Fruit fly (Drosophila melanogaster) whole organism, embryonic: Measurements from ENCODE around the gene CG13471.
A peak's percentile ranks its signal among the peaks of the same experiment; 100 is the strongest.

Experiments used
- Abd-B ChIP-seq: fragments of 200-800 bp; sonication (Bioruptor generic); optimal IDR thresholded peaks from 2 replicates; lab custom pipeline; 2018; ENCODE audit warnings: missing biosample characterization, mild to moderate bottlenecking, missing genetic modification characterization, moderate library complexity
- Atf6 ChIP-seq: fragments of 200-800 bp; sonication (Bioruptor generic); IDR thresholded peaks from 2 replicates; pipeline ENCODE4 v1.3.6; 2022; ENCODE audit warnings: missing biosample characterization, missing genetic modification characterization
- CG11696 ChIP-seq: fragments of 200-800 bp; sonication (Bioruptor generic); IDR thresholded peaks from 2 replicates; pipeline ENCODE4 v1.3.6; 2022; ENCODE audit warnings: missing biosample characterization, missing genetic modification characterization
- CG13775 ChIP-seq: fragments of 200-800 bp; sonication (Bioruptor generic); optimal IDR thresholded peaks from 3 replicates; lab custom pipeline; 2017; ENCODE audit warnings: missing biosample characterization, mild to moderate bottlenecking, missing genetic modification characterization
- CG14710 ChIP-seq: fragments of 200-800 bp; sonication (Bioruptor generic); optimal IDR thresholded peaks from 3 replicates; lab custom pipeline; 2019; ENCODE audit warnings: missing biosample characterization, mild to moderate bottlenecking, missing genetic modification characterization, moderate library complexity
- CG15696 ChIP-seq: fragments of 200-800 bp; sonication (Bioruptor generic); optimal IDR thresholded peaks from 2 replicates; lab custom pipeline; 2019; ENCODE audit warnings: missing biosample characterization, mild to moderate bottlenecking, missing genetic modification characterization, moderate library complexity
- CG17829 ChIP-seq: fragments of 200-800 bp; optimal IDR thresholded peaks from 2 replicates; lab custom pipeline; 2019; ENCODE audit warnings: missing biosample characterization, mild to moderate bottlenecking, missing genetic modification characterization, moderate library complexity
- CG1832 ChIP-seq: fragments of 200-800 bp; sonication (Bioruptor generic); optimal IDR thresholded peaks from 2 replicates; lab custom pipeline; 2017; ENCODE audit warnings: missing biosample characterization, mild to moderate bottlenecking, missing genetic modification characterization, inconsistent platforms
- CG18476 ChIP-seq: fragments of 200-800 bp; sonication (Bioruptor generic); optimal IDR thresholded peaks from 2 replicates; lab custom pipeline; 2016; ENCODE audit warnings: missing biosample characterization, mild to moderate bottlenecking, missing genetic modification characterization
- CG2129 ChIP-seq: fragments of 200-800 bp; sonication (Bioruptor generic); IDR thresholded peaks from 2 replicates; pipeline ENCODE4 v1.3.6; 2022; ENCODE audit warnings: missing biosample characterization, missing genetic modification characterization; ENCODE audit not compliant: partially characterized antibody
- CG2678 ChIP-seq: fragments of 200-800 bp; sonication (Bioruptor generic); optimal IDR thresholded peaks from 3 replicates; lab custom pipeline; 2019; ENCODE audit warnings: missing biosample characterization, mild to moderate bottlenecking, missing genetic modification characterization, moderate library complexity
- CG31388 ChIP-seq: fragments of 200-800 bp; sonication (Bioruptor generic); optimal IDR thresholded peaks from 2 replicates; lab custom pipeline; 2016; ENCODE audit warnings: missing biosample characterization, missing genetic modification characterization
- CG34224 ChIP-seq: fragments of 200-800 bp; sonication (Bioruptor generic); IDR thresholded peaks from 3 replicates; pipeline ENCODE4 v1.3.6; 2022; ENCODE audit warnings: missing biosample characterization, missing genetic modification characterization; ENCODE audit not compliant: partially characterized antibody
- CG3995 ChIP-seq: fragments of 200-800 bp; sonication (Bioruptor generic); optimal IDR thresholded peaks from 3 replicates; lab custom pipeline; 2016; ENCODE audit warnings: missing biosample characterization, missing genetic modification characterization
- CG6175 ChIP-seq: fragments of 200-800 bp; sonication (Bioruptor generic); IDR thresholded peaks from 3 replicates; pipeline ENCODE4 v1.3.6; 2022; ENCODE audit warnings: missing biosample characterization, missing genetic modification characterization
- CG6254 ChIP-seq: fragments of 200-800 bp; sonication (Bioruptor generic); optimal IDR thresholded peaks from 3 replicates; lab custom pipeline; 2017; ENCODE audit warnings: mild to moderate bottlenecking, missing biosample characterization, missing genetic modification reagents, missing genetic modification characterization
- CG6689 ChIP-seq: fragments of 200-800 bp; sonication (Bioruptor generic); IDR thresholded peaks from 2 replicates; pipeline ENCODE4 v1.3.6; 2022; ENCODE audit warnings: missing biosample characterization, missing genetic modification characterization
- CG7271 ChIP-seq: fragments of 200-800 bp; sonication (Bioruptor generic); optimal IDR thresholded peaks from 2 replicates; lab custom pipeline; 2018; ENCODE audit warnings: missing biosample characterization, mild to moderate bottlenecking, missing genetic modification characterization, moderate library complexity
- CG9727 ChIP-seq: fragments of 200-800 bp; sonication (Bioruptor generic); optimal IDR thresholded peaks from 3 replicates; lab custom pipeline; 2017; ENCODE audit warnings: missing biosample characterization, mild to moderate bottlenecking, missing genetic modification characterization
- D19B ChIP-seq: fragments of 200-800 bp; sonication (Bioruptor generic); optimal IDR thresholded peaks from 2 replicates; lab custom pipeline; 2017; ENCODE audit warnings: missing biosample characterization, mild to moderate bottlenecking, missing genetic modification characterization
- Doc3 ChIP-seq: fragments of 200-800 bp; sonication (Bioruptor generic); IDR thresholded peaks from 3 replicates; pipeline ENCODE4 v1.3.6; 2022; ENCODE audit warnings: missing biosample characterization, missing genetic modification characterization; ENCODE audit not compliant: partially characterized antibody
- Fer2 ChIP-seq: fragments of 200-800 bp; sonication (Bioruptor generic); optimal IDR thresholded peaks from 2 replicates; lab custom pipeline; 2018; ENCODE audit warnings: missing biosample characterization, mild to moderate bottlenecking, missing genetic modification characterization, moderate library complexity
- HHEX ChIP-seq: fragments of 200-800 bp; sonication (Bioruptor generic); optimal IDR thresholded peaks from 3 replicates; lab custom pipeline; 2017; ENCODE audit warnings: missing biosample characterization, mild to moderate bottlenecking, missing genetic modification characterization, missing genetic modification reagents
- Hr78 ChIP-seq, 2 experiments: fragments of 200-800 bp in 1 of 2; fragments of >200 bp in 1 of 2; sonication (Bioruptor generic) in 1 of 2; optimal IDR thresholded peaks; 2 replicates each; lab custom pipeline; 2017 to 2019; ENCODE audit warnings: missing biosample characterization in 2 of 2, missing genetic modification characterization in 2 of 2, mild to moderate bottlenecking in 1 of 2, moderate library complexity in 1 of 2
- Mad ChIP-seq: fragments of 200-800 bp; sonication (Bioruptor generic); optimal IDR thresholded peaks from 2 replicates; lab custom pipeline; 2016; ENCODE audit warnings: missing biosample characterization, missing genetic modification characterization
- Med ChIP-seq: fragments of 200-800 bp; sonication (Bioruptor generic); peaks from one replicate; lab custom pipeline; 2016; ENCODE audit warnings: missing biosample characterization, missing genetic modification characterization, mild to moderate bottlenecking, inconsistent platforms, moderate library complexity
- Myb ChIP-seq: fragments of 200-800 bp; sonication (Bioruptor generic); optimal IDR thresholded peaks from 2 replicates; lab custom pipeline; 2016; ENCODE audit warnings: missing biosample characterization, missing genetic modification characterization
- Stat92E ChIP-seq, 3 experiments: fragments of >200 bp in 2 of 3; fragments of 200-800 bp in 1 of 3; sonication (Bioruptor generic) in 1 of 3; optimal IDR thresholded peaks; 2 replicates each; lab custom pipeline; 2017 to 2019; ENCODE audit warnings: missing biosample characterization in 3 of 3, missing genetic modification characterization in 3 of 3, mild to moderate bottlenecking in 1 of 3, moderate library complexity in 1 of 3
- YL-1 ChIP-seq: fragments of 200-800 bp; sonication (Bioruptor generic); optimal IDR thresholded peaks from 3 replicates; lab custom pipeline; 2017; ENCODE audit warnings: missing biosample characterization, mild to moderate bottlenecking, missing genetic modification characterization
- abd-A ChIP-seq: fragments of 200-800 bp; sonication (Bioruptor generic); optimal IDR thresholded peaks from 3 replicates; lab custom pipeline; 2019; ENCODE audit warnings: missing biosample characterization, mild to moderate bottlenecking, missing genetic modification characterization, moderate library complexity
- caup ChIP-seq: fragments of 200-800 bp; sonication (Bioruptor generic); optimal IDR thresholded peaks from 3 replicates; lab custom pipeline; 2017; ENCODE audit warnings: missing biosample characterization, mild to moderate bottlenecking, missing genetic modification characterization, moderate library complexity; ENCODE audit not compliant: severe bottlenecking
- chinmo ChIP-seq: fragments of 200-800 bp; sonication (Bioruptor generic); IDR thresholded peaks from 4 replicates; pipeline ENCODE4 v1.3.6; 2022; ENCODE audit warnings: missing biosample characterization, missing genetic modification characterization; ENCODE audit not compliant: partially characterized antibody
- fu2 ChIP-seq: fragments of 200-800 bp; sonication (Bioruptor generic); optimal IDR thresholded peaks from 2 replicates; lab custom pipeline; 2016; ENCODE audit warnings: missing biosample characterization, missing genetic modification characterization
- ken ChIP-seq: fragments of 200-800 bp; sonication (Bioruptor generic); IDR thresholded peaks from 3 replicates; pipeline ENCODE4 v1.3.6; 2022; ENCODE audit warnings: missing biosample characterization, missing genetic modification characterization
- mirr ChIP-seq: fragments of 200-800 bp; sonication (Bioruptor generic); optimal IDR thresholded peaks from 3 replicates; lab custom pipeline; 2018; ENCODE audit warnings: missing biosample characterization, mild to moderate bottlenecking, missing genetic modification characterization
- nerfin-1 ChIP-seq: fragments of 200-800 bp; sonication (Bioruptor generic); optimal IDR thresholded peaks from 3 replicates; lab custom pipeline; 2019; ENCODE audit warnings: missing biosample characterization, mild to moderate bottlenecking, missing genetic modification characterization, moderate library complexity
- ranshi ChIP-seq: fragments of 200-800 bp; sonication (Bioruptor generic); IDR thresholded peaks from 2 replicates; pipeline ENCODE4 v1.3.6; 2022; ENCODE audit warnings: missing biosample characterization, missing genetic modification characterization
- scrt ChIP-seq: fragments of 200-800 bp; sonication (Bioruptor generic); optimal IDR thresholded peaks from 2 replicates; lab custom pipeline; 2018; ENCODE audit warnings: missing biosample characterization, mild to moderate bottlenecking, missing genetic modification characterization, moderate library complexity
- sim ChIP-seq: fragments of 200-800 bp; sonication (Bioruptor generic); IDR thresholded peaks from 2 replicates; pipeline ENCODE4 v1.3.6; 2022; ENCODE audit warnings: missing biosample characterization, missing genetic modification characterization
- sisA ChIP-seq: fragments of 200-800 bp; sonication (Bioruptor generic); IDR thresholded peaks from 2 replicates; pipeline ENCODE4 v1.3.6; 2022; ENCODE audit warnings: missing biosample characterization, missing genetic modification characterization
- sob ChIP-seq: fragments of 200-800 bp; sonication (Bioruptor generic); IDR thresholded peaks from 2 replicates; pipeline ENCODE4 v1.3.6; 2022; ENCODE audit warnings: missing biosample characterization, missing genetic modification characterization
- stc ChIP-seq: fragments of 200-800 bp; sonication (Bioruptor generic); IDR thresholded peaks from 2 replicates; pipeline ENCODE4 v1.3.6; 2022; ENCODE audit warnings: missing biosample characterization, missing genetic modification characterization
- sug ChIP-seq: fragments of 200-800 bp; optimal IDR thresholded peaks from 2 replicates; lab custom pipeline; 2019; ENCODE audit warnings: missing biosample characterization, mild to moderate bottlenecking, missing genetic modification characterization, moderate library complexity
- ttk ChIP-seq: fragments of 200-800 bp; sonication (Bioruptor generic); IDR thresholded peaks from 2 replicates; pipeline ENCODE4 v2.1.2; 2022; ENCODE audit warnings: missing biosample characterization, missing genetic modification characterization
- twi ChIP-seq: fragments of 200-800 bp; optimal IDR thresholded peaks from 2 replicates; lab custom pipeline; 2019; ENCODE audit warnings: missing biosample characterization, mild to moderate bottlenecking, missing genetic modification characterization, moderate library complexity
- usp ChIP-seq: fragments of >200 bp; optimal IDR thresholded peaks from 2 replicates; lab custom pipeline; 2017; ENCODE audit warnings: missing biosample characterization, missing genetic modification characterization
- vnd ChIP-seq: fragments of 200-800 bp; sonication (Bioruptor generic); IDR thresholded peaks from 3 replicates; pipeline ENCODE4 v1.3.6; 2022; ENCODE audit warnings: missing biosample characterization, missing genetic modification characterization; ENCODE audit not compliant: partially characterized antibody

The CG13471 gene

dm6 chr3L:14779289-14779688 lies 46.0 kb upstream of the CG13471 start (continued):
- TF ChIP-seq Stat92E (GFP tag; optimal IDR thresholded peaks at IDR 0.05; lab: Kevin White, UChicago): no peak
- TF ChIP-seq Hr78 (GFP tag; optimal IDR thresholded peaks at IDR 0.05; lab: Kevin White, UChicago): peak in 1 of 2 experiments; percentile 64
- TF ChIP-seq D19B (GFP tag; lab: Kevin White, UChicago): peak; percentile 25
- peak; percentile 3 for TF ChIP-seq CG2678 (tag; lab: Kevin White, UChicago)
- TF ChIP-seq ken (GFP tag; lab: Robert Waterston, UW): no peak
- no peak for TF ChIP-seq nerfin-1
- TF ChIP-seq sug (tag; lab: Kevin White, UChicago): peak; percentile 96
- TF ChIP-seq CG6175: no peak
- 0 out of 3 replicates have a peak, but pooled peaks have one; percentile 22 for TF ChIP-seq vnd (GFP tag; lab: Robert Waterston, UW)
- TF ChIP-seq twi (tag; lab: Kevin White, UChicago): peak; percentile 54
- TF ChIP-seq CG9727 (GFP tag; lab: Kevin White, UChicago): no peak
- TF ChIP-seq chinmo (GFP tag; lab: Robert Waterston, UW): 0 out of 4 replicates have a peak, but pooled peaks have one; percentile 67
- TF ChIP-seq stc (GFP tag; lab: Robert Waterston, UW): no peak
- TF ChIP-seq sim (GFP tag; lab: Robert Waterston, UW): no peak
- no peak for TF ChIP-seq sob (GFP tag; lab: Robert Waterston, UW)
- no peak for TF ChIP-seq usp
- TF ChIP-seq ranshi: no peak
- no peak for TF ChIP-seq HHEX
- peak; percentile 73 for TF ChIP-seq Med
- no peak for TF ChIP-seq Atf6 (GFP tag; lab: Robert Waterston, UW)
- TF ChIP-seq fu2 (GFP tag; lab: Kevin White, UChicago): no peak
- no peak for TF ChIP-seq CG7271
- TF ChIP-seq CG2129 (GFP tag; lab: Robert Waterston, UW): no peak
- peak; percentile 49 for TF ChIP-seq mirr

dm6 chr3L:14775711-14776660 lies 42.7 kb upstream of the CG13471 start, which contains the start of gene mop:
mop (minus strand) TSS chr3L:14776129.
- TF ChIP-seq CG14710 (tag; lab: Kevin White, UChicago) (peak; percentile 34), CG15696 (tag; lab: Kevin White, UChicago) (peak; percentile 34), CG18476 (GFP tag; lab: Kevin White, UChicago) (peak; percentile 28), Doc3 (GFP tag; lab: Robert Waterston, UW) (peak; percentile 42; the same call in 1 of the 3 replicates), Mad (GFP tag; lab: Kevin White, UChicago) (peak; percentile 3), Fer2 (tag; lab: Kevin White, UChicago) (no peak), CG6254 (GFP tag; lab: Kevin White, UChicago) (no peak), ttk (GFP tag; lab: Robert Waterston, UW) (peak; percentile 51), Abd-B (no peak), CG11696 (GFP tag; lab: Robert Waterston, UW) (peak; percentile 43; the same call in 1 of the 2 replicates), Stat92E (GFP tag; optimal IDR thresholded peaks at IDR 0.05; lab: Kevin White, UChicago) (peak in 1 of 3 experiments; percentile 62), CG17829 (tag; lab: Kevin White, UChicago) (peak; percentile 41), CG13775 (GFP tag; lab: Kevin White, UChicago) (peak; percentile 21), CG1832 (GFP tag; lab: Kevin White, UChicago) (no peak), scrt (peak; percentile 24), CG34224 (no peak), abd-A (tag; lab: Kevin White, UChicago) (no peak), YL-1 (GFP tag; lab: Kevin White, UChicago) (peak; percentile 57), sisA (GFP tag; lab: Robert Waterston, UW) (peak; percentile 37), CG3995 (GFP tag; lab: Kevin White, UChicago) (peak; percentile 13), Myb (GFP tag; lab: Kevin White, UChicago) (no peak), caup (GFP tag; lab: Kevin White, UChicago) (peak; percentile 4), CG6689 (no peak; the same call in 1 of the 2 replicates), CG31388 (no peak)
